Worm (Caenorhabditis elegans) whole organism, L4/young adult: ENCODE measurements around the gene R10E11.9.
A peak's percentile ranks its signal among the peaks of the same experiment; 100 is the strongest.

ENCODE experiments used
- W03F9.2 ChIP-seq: fragments of 150-350 bp; optimal IDR thresholded peaks from 2 replicates; lab custom pipeline; 2014; ENCODE audit warnings: missing biosample characterization, missing genetic modification characterization
- dao-5 ChIP-seq: sonication (generic microtip); optimal IDR thresholded peaks from 2 replicates; lab custom pipeline; 2016; ENCODE audit warnings: missing genotype, missing genetic modification characterization, moderate library complexity, missing compliant biosample characterization
- him-1 ChIP-seq: sonication (generic microtip); optimal IDR thresholded peaks from 2 replicates; lab custom pipeline; 2016; ENCODE audit warnings: missing genotype, missing genetic modification reagents, missing genetic modification characterization, missing compliant biosample characterization

R10E11.9 gene

DNA sequence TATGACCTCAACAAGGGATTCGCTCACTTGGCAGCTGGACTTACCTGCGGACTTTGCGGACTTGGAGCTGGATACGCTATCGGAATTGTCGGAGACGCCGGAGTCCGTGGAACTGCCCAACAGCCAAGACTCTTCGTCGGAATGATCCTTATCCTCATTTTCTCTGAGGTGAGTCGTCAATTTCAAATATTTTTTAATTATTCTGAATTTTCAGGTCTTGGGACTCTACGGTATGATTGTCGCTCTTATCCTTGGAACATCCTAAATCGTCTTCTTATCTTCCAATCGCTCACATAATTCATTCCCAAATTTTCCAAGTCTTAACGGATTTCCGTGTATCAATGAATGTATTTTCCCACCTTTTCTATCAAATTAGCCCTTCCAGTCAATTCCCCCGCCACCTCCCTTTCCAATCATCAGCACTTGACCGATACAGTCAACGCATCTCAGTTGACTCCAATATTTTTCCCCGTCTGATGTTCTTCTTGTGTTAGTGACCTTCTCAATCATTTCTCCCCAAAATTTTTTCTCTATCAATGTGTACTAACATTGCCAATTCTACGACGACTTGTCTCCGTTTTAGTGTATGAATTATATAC, 10.9 kb downstream of the R10E11.9 start, which contains the start of gene R10E11.6:
R10E11.6 (plus strand) TSS at position 524 of the 599 bp plus-strand sequence.
- TF ChIP-seq dao-5 (tag; lab: Kevin White, UChicago) (no peak), W03F9.2 (no peak), him-1 (tag; lab: Kevin White, UChicago) (no peak)

DNA sequence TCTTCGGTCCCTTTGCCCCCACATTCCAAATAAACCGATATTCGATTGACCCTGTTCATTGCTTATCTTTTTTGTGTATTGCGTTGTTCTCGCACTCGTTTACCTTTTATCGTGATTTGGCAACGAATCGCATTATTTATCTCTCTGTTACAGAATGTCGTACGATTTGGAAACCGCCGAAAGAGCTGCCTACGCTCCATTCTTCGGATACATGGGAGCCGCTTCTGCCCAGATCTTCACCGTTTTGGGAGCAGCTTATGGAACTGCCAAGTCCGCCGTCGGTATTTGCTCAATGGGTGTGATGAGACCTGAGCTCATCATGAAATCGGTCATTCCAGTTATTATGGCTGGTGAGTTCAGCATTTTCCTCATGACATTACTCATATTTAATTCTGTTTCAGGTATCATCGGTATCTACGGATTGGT, 11.4 kb downstream of the R10E11.9 start, which contains the start of gene vha-2:
vha-2 (plus strand) TSS at position 154 of the 426 bp plus-strand sequence.
- TF ChIP-seq W03F9.2 (no peak), dao-5 (tag; lab: Kevin White, UChicago) (no peak), him-1 (tag; lab: Kevin White, UChicago) (no peak)

DNA sequence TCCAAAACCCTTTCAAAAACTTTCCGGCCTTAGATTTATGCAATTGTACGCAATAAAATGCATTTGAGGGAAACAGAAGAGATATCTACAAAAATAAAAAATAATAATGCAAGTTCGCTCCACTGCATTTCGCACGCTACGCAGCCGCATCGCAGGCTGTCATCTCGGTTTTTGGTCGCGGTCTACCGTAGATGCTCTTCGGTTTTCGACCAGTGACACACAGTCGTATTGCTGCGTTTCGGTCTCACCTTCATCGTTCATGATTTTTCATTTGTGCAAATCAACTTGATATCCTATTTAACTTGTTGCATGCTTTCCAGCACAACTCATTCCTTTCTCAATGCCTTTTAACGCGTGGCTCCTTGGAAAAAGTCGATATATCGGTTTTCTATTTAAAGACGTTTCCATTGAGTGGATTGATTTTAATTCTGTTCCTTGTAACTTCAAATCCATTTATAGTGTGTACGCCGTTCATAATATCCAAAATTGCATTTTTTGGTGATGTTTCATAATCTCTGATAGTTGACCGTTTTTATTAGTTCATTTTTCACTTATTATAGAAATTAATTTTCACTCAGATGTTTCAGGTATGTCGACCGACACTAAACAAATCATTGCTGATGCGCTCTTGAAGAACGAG, 12.7 kb downstream of the R10E11.9 start, which contains the start of gene vha-1:
vha-1 (plus strand) TSS at position 590 of the 640 bp plus-strand sequence.
- TF ChIP-seq him-1 (tag; lab: Kevin White, UChicago) (peak; percentile 63), dao-5 (tag; lab: Kevin White, UChicago) (no peak), W03F9.2 (peak; percentile 87)

DNA sequence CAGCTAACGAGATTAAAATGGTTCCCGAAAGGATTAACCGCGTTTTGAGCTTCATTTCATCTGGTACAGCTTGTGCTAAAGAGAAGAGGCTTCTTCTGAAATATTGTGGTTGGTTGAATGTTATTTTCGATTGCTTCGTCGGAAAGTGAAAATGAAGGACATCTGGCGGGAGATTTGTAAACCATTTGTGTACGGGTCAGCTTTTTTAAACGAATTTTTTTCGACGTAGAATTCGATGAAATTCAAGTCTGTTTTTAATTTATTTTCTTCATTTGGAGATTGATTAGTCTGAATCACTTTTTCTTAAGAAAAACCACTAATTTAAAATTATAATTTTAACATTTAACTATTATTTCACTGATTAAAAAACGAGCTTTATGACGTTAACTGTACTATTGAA, 13.2 kb downstream of the R10E11.9 start, which contains the start of gene sqv-3:
sqv-3 (minus strand) TSS at position 101 of the 400 bp plus-strand sequence.
- no peak for TF ChIP-seq W03F9.2
- no peak for TF ChIP-seq him-1 (tag; lab: Kevin White, UChicago)
- no peak for TF ChIP-seq dao-5 (tag; lab: Kevin White, UChicago)

DNA sequence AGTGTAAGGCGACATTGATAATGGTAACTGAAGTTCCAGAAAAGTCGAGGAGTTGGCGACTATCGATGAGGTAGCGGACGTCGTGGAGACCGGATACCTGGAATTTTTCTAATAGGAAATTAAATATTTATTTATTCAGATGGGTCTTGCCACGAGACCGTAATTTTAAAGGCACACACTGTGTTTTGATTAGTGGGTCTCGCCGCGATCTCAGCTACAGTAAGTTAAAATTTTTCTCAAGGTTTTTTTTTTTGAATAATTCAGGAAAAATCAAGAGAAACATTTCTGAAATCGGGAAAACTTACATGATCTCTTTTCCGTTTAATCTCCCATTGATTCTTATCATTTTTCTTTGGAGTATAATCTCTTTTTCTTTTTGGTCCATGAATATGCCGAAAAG, 14.4 kb downstream of the R10E11.9 start:
- TF ChIP-seq dao-5 (tag; lab: Kevin White, UChicago) (no peak), him-1 (tag; lab: Kevin White, UChicago) (no peak), W03F9.2 (no peak)

DNA sequence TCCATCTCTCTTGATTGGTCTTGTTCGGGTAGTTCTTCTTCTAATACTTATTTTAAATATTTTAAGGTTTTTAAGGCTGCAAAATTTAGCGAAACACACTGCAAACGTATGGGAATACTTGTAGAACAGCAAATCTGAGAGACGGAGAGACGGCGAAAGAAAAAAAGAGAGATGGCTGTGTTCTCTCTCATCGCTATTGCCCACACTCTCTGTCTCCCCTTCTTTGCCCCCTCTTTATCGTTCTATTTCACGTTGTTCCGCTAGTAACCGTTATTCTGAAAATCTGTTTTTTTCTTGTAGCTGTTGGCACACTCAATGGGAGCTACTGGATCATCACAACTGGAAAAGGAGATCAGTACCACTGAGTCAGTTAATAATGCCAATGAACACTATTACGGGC, 17.1 kb downstream of the R10E11.9 start, which contains the start of gene usp-46:
usp-46 (plus strand) TSS at position 301 of the 400 bp plus-strand sequence.
- TF ChIP-seq W03F9.2 (no peak), him-1 (tag; lab: Kevin White, UChicago) (no peak), dao-5 (tag; lab: Kevin White, UChicago) (no peak)

DNA sequence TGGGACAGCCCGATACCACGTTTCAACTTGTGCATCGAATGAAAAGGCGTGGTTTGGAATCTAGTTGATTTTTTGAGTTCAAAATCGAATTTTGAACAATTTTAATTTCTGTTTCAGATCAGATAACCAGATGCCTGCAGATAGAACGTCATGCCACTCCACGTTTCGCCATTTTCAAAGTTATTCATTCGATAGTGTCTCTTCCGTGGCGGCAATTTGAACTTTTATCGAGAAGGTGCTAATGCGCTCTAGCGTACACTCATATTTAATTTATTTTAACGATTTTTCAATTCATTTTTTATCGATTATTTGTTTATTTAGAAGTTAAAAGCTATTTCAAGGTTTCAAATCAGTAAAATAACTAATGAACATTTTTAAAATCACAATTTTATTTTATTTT, 17.5 kb downstream of the R10E11.9 start:
- TF ChIP-seq him-1 (tag; lab: Kevin White, UChicago) (no peak), dao-5 (tag; lab: Kevin White, UChicago) (no peak), W03F9.2 (no peak)

DNA sequence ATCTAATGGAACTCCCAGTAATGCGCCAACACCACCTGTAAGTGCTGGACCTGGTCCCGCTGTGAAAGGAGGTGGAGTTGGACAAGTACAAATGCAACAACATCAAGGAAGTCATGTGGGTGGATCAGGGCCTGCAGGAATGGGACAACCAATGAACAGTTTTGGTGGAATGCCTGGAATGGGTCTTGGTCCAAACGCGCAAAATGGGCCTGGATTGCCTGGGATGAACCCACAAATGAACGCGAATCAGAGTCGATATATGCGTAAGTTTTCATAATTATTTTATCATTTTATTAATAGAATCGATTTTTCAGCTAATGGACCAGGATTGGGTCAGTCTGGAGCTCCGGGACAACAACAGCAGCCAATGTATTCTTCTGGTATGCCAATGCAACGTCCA, 21.0 kb downstream of the R10E11.9 start:
- no peak for TF ChIP-seq W03F9.2
- TF ChIP-seq dao-5 (tag; lab: Kevin White, UChicago): no peak
- no peak for TF ChIP-seq him-1 (tag; lab: Kevin White, UChicago)

DNA sequence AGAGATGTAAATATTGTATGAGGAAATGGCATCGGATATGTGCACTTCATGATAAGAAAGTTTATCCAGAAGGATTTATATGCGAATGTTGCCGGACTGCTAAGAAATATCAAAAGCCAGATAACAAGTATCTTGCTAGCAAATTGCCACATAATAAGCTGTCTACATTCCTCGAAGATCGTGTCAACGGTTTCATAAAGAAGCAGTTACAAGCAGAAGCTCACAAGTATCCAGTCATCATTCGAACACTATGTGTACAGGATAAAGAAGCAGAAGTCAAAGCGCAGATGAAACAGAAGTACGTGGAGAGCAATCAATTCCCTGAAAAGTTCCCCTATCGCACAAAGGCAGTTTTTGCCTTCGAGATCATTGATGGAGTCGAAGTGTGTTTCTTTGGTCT, 22.9 kb downstream of the R10E11.9 start:
- no peak for TF ChIP-seq him-1 (tag; lab: Kevin White, UChicago)
- TF ChIP-seq W03F9.2: no peak
- no peak for TF ChIP-seq dao-5 (tag; lab: Kevin White, UChicago)

DNA sequence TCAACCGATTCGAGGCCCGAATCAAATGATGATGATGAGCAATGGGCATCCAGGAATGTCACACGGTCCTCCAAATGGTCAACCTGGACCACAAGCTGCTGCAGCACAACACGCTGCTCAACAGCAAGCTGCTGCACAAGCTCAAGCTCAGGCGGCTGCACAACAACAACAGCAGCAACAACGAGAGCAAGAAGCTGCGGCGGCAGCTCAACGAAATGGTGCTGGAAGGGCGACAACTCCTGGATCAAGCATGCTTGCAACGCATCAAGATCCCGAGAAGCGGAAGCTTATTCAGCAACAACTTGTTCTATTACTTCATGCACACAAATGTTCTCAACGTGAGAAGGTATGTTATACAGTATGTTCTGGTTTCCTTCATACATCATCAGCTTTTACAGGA, 25.4 kb downstream of the R10E11.9 start:
- no peak for TF ChIP-seq W03F9.2
- TF ChIP-seq dao-5 (tag; lab: Kevin White, UChicago): no peak
- TF ChIP-seq him-1 (tag; lab: Kevin White, UChicago): no peak

DNA sequence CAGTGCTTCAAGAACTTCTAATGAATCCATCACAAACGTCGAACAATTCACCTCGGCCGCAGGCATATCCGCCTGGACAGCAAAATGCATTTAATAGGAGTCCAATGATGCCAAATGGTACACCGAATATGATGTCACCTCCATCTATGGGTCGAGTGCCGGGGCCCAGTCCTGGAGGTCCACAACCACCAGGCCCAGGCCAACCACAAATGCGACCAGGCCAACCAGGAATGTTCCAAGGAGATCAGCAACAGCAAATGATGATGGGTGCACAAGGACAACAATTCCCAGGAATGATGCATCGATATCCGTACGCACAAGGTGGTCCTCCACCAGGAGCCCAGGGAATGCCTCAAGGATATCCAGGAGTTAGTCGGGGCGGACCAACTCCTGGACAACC, 26.3 kb downstream of the R10E11.9 start:
- no peak for TF ChIP-seq dao-5 (tag; lab: Kevin White, UChicago)
- TF ChIP-seq W03F9.2: no peak
- no peak for TF ChIP-seq him-1 (tag; lab: Kevin White, UChicago)

DNA sequence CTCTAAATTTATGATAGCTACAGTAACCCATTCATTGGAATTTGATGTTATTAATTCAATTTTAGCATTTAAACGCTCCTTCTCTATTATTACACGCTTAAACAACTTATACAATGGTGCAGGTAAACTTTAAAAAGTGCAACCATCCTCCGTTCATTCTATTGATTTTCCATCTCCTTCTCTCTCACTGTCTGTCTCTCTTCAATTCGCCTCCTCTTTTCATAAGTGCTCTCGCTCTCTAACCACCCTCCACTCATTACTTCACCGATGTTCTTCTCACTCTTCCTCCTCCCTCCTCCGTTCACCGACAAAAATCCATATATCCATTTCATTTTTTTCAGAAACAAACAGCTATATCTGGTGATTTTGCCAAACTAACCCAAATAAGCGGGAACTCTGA, 27.3 kb downstream of the R10E11.9 start, which contains the start of gene cbp-1:
cbp-1 (plus strand) TSS at position 335 of the 400 bp plus-strand sequence.
- TF ChIP-seq him-1 (tag; lab: Kevin White, UChicago): no peak

DNA sequence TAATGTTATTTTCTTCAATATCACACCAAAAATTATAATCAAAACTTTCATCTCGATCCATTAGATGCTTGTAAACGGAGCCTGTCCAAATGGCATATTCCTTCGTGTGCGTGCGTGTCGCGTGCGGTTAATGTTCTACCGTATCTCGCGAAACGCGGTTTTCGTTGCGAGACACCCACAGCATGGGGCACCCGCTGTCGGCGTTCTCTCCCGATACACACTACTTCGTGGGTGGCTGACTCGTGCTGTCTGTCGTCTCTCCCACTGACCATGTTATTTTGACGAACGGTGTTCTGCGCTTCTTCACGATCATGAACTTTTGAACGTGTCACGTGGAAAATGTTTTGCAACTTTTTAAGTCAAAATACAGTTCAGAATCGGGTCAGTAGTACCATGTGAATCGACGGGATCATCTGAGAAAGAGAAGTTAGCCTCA, 28.0 kb downstream of the R10E11.9 start:
- TF ChIP-seq dao-5 (tag; lab: Kevin White, UChicago) (peak; percentile 40), him-1 (tag; lab: Kevin White, UChicago) (peak; percentile 89), W03F9.2 (peak; percentile 93)

DNA sequence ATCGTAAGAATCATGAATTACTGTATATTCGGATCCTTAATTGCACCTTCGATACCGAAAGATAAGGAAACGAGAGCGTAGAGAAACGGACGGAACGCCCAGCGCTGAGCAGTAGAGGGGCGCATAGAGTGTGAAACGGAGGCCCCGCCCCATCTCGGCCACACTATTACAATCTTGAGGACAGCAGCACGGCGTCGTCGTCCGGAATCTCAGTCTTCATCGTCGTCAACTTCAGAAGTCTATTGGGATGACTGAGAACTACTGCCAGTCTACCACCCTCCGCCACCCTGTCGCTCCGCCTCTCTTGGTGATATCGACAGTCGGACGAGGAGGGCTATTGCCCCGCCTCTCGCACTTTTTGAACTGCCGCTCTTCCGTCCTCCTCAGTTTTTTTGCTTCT, 28.7 kb downstream of the R10E11.9 start:
- TF ChIP-seq him-1 (tag; lab: Kevin White, UChicago) (no peak), dao-5 (tag; lab: Kevin White, UChicago) (no peak), W03F9.2 (no peak)
